Worm (Caenorhabditis elegans): Measurements from ENCODE around the gene srbc-65.

The srbc-65 gene

DNA sequence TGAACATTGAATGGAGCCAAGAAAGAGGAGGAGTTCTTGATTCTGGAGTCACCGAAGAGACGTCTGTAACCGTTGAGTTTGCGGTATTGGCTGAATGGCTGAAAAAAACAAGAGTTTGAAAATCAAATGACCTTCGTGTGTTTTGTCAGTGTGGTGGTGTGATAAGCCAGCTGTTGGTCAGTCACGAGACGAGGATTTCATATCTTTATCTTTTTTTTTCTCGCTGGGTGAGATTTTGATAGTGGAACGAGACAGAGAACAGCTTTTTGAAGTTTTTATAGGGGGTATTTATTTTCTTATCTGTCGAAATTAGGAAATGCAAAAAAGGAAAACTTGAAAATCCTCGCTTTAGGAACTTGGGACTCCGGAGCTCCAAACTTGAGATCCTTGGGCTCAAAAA lies 43.7 kb downstream of the srbc-65 start:
- TF ChIP-seq ceh-36 (tag; optimal IDR thresholded peaks at IDR 0.05), result no peak
- no peak for TF ChIP-seq ceh-13 (GFP tag; optimal IDR thresholded peaks at IDR 0.05)
- TF ChIP-seq pes-1 (GFP tag; IDR thresholded peaks at IDR 0.05), result no peak
- TF ChIP-seq tbx-37 (GFP tag; conservative IDR thresholded peaks at IDR 0.05), result no peak
- TF ChIP-seq B0310.2 (tag; optimal IDR thresholded peaks at IDR 0.05), result no peak
- TF ChIP-seq aly-1 (tag; optimal IDR thresholded peaks at IDR 0.05), result no peak
- TF ChIP-seq sea-1 (GFP tag; conservative IDR thresholded peaks at IDR 0.05), result no peak
- no peak for TF ChIP-seq hmg-4 (GFP tag; optimal IDR thresholded peaks at IDR 0.05)
- no peak for TF ChIP-seq flt-1 (GFP tag; IDR thresholded peaks at IDR 0.05)
- no peak for TF ChIP-seq ama-1 (optimal IDR thresholded peaks at IDR 0.05)
- TF ChIP-seq ets-7 (tag; optimal IDR thresholded peaks at IDR 0.05), result no peak
- no peak for TF ChIP-seq tra-4 (tag; optimal IDR thresholded peaks at IDR 0.05)
- TF ChIP-seq scrt-1 (GFP tag; IDR thresholded peaks at IDR 0.05), result no peak
- TF ChIP-seq tbx-11 (GFP tag; IDR thresholded peaks at IDR 0.05), result no peak
- no peak for TF ChIP-seq F13C5.2 (tag; optimal IDR thresholded peaks at IDR 0.05)
- no peak for TF ChIP-seq hmbx-1 (tag; optimal IDR thresholded peaks at IDR 0.05)
- no peak for TF ChIP-seq hnd-1 (tag; optimal IDR thresholded peaks at IDR 0.05)

DNA sequence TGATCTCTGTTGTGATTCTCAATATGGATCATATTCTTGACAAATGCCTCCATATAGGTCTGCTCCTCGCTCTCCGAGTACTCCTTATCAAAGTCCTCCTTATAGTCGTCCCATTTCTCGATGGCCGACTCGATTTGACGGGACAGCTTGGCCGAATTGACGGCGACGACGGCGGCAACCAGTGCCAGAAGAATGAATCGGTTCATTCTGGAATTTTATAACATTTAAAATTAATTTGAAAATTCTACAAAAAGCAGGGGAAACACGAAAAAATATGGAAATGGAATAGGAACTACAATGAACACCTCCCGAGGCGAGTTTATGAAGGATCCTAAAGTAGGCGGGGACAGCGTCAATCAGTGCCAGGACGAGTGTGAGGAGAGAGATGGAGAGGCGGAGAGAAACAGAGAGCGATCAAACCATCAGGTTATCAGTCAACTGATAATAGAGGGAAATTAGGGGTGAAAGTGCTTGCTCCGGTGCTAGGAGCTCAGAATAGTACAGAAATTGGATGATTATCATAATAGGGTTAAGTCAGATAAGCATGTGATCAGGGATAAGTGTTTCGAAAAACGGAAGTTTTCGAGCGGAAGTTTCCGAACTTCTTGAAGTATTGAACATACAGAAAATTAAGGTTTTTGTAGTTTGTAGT lies 44.5 kb downstream of the srbc-65 start, which contains the start of gene cpl-1:
Gene cpl-1, minus strand, starts transcription at position 207 of the 652 bp plus-strand sequence.
- TF ChIP-seq hmbx-1 (tag; optimal IDR thresholded peaks at IDR 0.05) (no peak), ceh-13 (GFP tag; optimal IDR thresholded peaks at IDR 0.05) (no peak), ceh-36 (tag; optimal IDR thresholded peaks at IDR 0.05) (no peak), tbx-37 (GFP tag; conservative IDR thresholded peaks at IDR 0.05) (no peak), ets-7 (tag; optimal IDR thresholded peaks at IDR 0.05) (no peak), B0310.2 (tag; optimal IDR thresholded peaks at IDR 0.05) (no peak), flt-1 (GFP tag; IDR thresholded peaks at IDR 0.05) (no peak), pes-1 (GFP tag; IDR thresholded peaks at IDR 0.05) (no peak), hnd-1 (tag; optimal IDR thresholded peaks at IDR 0.05) (no peak), aly-1 (tag; optimal IDR thresholded peaks at IDR 0.05) (no peak), hmg-4 (GFP tag; optimal IDR thresholded peaks at IDR 0.05) (no peak)

DNA sequence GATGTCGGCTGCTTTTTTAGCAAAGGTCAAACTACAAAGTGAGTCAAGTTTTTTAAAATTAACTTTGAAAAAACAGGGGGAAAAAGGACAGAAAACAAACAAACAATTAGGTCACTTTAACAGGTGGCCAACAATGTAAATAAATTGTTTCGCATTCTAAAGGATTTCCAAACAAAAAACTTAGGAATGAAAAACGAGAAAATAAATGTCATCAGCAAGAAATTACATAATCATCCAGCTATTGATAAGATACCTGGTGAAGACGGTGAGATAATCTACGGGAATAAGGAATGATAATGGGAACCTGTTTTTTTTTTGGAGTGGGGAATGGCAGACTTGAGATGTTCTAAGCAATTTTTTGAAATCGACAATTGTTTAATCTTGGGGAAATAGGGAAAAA lies 45.3 kb downstream of the srbc-65 start:
- TF ChIP-seq hmbx-1 (tag; optimal IDR thresholded peaks at IDR 0.05) (no peak), tra-4 (tag; optimal IDR thresholded peaks at IDR 0.05) (no peak), hmg-4 (GFP tag; optimal IDR thresholded peaks at IDR 0.05) (no peak)

DNA sequence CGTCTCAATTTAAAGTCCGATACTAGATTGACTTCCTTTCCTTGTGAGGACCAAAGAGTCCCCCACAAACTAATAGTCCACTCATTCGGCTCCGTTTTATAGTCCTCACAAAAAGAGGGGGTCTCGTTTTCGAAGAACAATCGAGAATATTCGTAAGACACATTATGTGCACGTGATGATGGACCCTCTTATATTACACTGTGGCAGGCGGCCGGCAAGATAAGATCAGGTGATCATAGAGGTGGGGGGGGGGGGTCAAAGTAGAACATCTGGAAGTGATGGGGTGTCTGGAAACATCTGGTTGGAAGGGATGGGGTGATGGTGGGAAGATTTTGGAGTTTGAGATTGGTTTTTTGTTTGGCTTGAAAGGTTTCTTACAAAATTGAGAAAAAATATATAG lies 47.7 kb downstream of the srbc-65 start:
- no peak for TF ChIP-seq scrt-1 (GFP tag; IDR thresholded peaks at IDR 0.05)
- TF ChIP-seq ceh-13 (GFP tag; optimal IDR thresholded peaks at IDR 0.05), result no peak
- TF ChIP-seq ceh-36 (tag; optimal IDR thresholded peaks at IDR 0.05), result no peak
- no peak for TF ChIP-seq aly-1 (tag; optimal IDR thresholded peaks at IDR 0.05)
- TF ChIP-seq sea-1 (GFP tag; conservative IDR thresholded peaks at IDR 0.05), result no peak
- TF ChIP-seq F13C5.2 (tag; optimal IDR thresholded peaks at IDR 0.05), result no peak
- no peak for TF ChIP-seq ama-1 (optimal IDR thresholded peaks at IDR 0.05)
- TF ChIP-seq flt-1 (GFP tag; IDR thresholded peaks at IDR 0.05), result no peak
- no peak for TF ChIP-seq tbx-11 (GFP tag; IDR thresholded peaks at IDR 0.05)
- no peak for TF ChIP-seq hmg-4 (GFP tag; optimal IDR thresholded peaks at IDR 0.05)
- TF ChIP-seq ets-7 (tag; optimal IDR thresholded peaks at IDR 0.05), result no peak
- TF ChIP-seq tbx-37 (GFP tag; conservative IDR thresholded peaks at IDR 0.05), result no peak

DNA sequence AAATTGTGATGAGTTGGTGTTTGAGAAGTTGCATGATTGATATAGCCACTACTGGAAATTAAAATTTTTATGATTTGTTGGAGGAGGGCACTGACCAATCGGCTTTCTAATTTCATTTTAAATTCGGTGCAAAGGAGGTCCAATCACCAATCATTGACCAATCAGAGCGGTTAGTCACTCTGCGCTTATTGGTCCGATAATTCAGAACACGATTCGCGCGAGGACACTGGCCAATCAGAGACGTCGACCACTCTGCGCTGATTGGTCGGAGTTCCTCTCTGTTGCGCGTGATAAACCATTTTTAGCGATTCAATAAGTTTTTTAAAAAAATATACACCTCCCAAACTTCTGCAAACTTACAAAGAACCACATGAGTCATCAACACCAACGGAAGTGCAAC lies 49.1 kb downstream of the srbc-65 start:
- TF ChIP-seq ets-7 (tag; optimal IDR thresholded peaks at IDR 0.05), result no peak
- no peak for TF ChIP-seq hmbx-1 (tag; optimal IDR thresholded peaks at IDR 0.05)
- TF ChIP-seq ama-1 (optimal IDR thresholded peaks at IDR 0.05), result no peak

DNA sequence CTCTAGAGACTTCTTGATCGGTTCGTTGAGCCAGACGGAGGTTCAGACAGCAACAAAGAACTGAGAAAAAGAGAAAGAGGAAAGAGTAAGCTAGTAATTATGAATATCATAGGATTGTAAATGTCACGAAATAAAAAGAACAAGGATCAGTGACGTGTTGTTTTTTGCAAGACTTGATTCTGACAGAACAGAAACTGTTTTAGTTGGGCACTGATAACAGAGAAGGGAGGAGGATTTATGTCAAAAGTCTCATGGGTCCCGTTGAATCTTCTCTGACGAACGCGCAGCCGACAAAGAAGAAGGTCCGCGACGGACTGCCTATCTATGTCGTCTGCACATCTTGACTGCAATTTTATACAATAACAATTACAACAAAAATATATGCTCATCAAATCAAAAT lies 49.8 kb downstream of the srbc-65 start, which contains the start of gene T03E6.9:
Gene T03E6.9, minus strand, starts transcription at position 101 of the 400 bp plus-strand sequence.
- no peak for TF ChIP-seq tra-4 (tag; optimal IDR thresholded peaks at IDR 0.05)
- TF ChIP-seq hnd-1 (tag; optimal IDR thresholded peaks at IDR 0.05), result no peak
- TF ChIP-seq hmbx-1 (tag; optimal IDR thresholded peaks at IDR 0.05), result no peak
- TF ChIP-seq sea-1 (GFP tag; conservative IDR thresholded peaks at IDR 0.05), result no peak
- TF ChIP-seq ceh-36 (tag; optimal IDR thresholded peaks at IDR 0.05), result no peak
- TF ChIP-seq tbx-37 (GFP tag; conservative IDR thresholded peaks at IDR 0.05), result no peak
- TF ChIP-seq aly-1 (tag; optimal IDR thresholded peaks at IDR 0.05), result no peak
- no peak for TF ChIP-seq ceh-13 (GFP tag; optimal IDR thresholded peaks at IDR 0.05)
- TF ChIP-seq pes-1 (GFP tag; IDR thresholded peaks at IDR 0.05), result no peak
- TF ChIP-seq scrt-1 (GFP tag; IDR thresholded peaks at IDR 0.05), result no peak
- TF ChIP-seq F13C5.2 (tag; optimal IDR thresholded peaks at IDR 0.05), result no peak
- no peak for TF ChIP-seq ets-7 (tag; optimal IDR thresholded peaks at IDR 0.05)

Measured in whole organism, early embryonic.